Worm (Caenorhabditis elegans): ENCODE data around the gene str-23.

ce11 chrV:15650167-15650566 lies 5.5 kb downstream of the str-23 start, which contains the start of gene sru-42:
- TF ChIP-seq W03F9.2 (tag; optimal IDR thresholded peaks at IDR 0.05), result no peak
- TF ChIP-seq him-1 (tag; optimal IDR thresholded peaks at IDR 0.05), result no peak
- no peak for TF ChIP-seq dao-5 (tag; optimal IDR thresholded peaks at IDR 0.05)
